Fruit fly (Drosophila melanogaster): Measurements from ENCODE around the gene Oatp33Ea.

DNA sequence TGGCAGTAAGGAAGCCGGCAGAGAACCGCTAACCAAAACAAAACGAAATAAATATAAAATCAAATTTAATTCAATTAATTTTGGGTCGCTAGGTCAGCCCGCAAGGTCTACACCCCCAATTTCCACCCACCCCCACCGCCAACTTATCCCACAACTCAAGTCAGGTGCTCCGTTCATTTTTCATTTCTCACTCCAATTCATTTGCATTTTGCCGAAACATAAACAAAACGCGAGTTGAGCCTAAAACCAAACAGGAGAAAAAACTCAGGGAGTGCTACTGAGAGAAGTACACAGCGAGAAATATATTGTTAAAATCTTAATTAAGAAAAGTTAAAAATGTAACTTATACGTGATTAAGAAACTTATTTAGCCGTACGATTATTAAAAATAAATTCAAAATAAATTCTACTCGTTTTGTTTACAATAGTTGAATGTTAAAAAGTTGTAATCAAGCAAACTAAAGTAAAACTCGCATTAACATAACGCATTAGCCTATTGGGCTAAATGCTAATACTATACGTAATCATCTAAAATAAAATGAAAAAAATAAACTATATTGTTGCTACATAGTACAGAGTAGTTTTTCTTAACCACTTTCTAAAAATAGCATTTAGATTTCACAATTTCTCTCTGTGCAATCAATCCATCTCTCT is 30.1 kb downstream of the Oatp33Ea start:
- TF ChIP-seq CG17385 (GFP tag; optimal IDR thresholded peaks at IDR 0.05) (no peak), cwo (GFP tag; optimal IDR thresholded peaks at IDR 0.05) (no peak), CG4282 (GFP tag; optimal IDR thresholded peaks at IDR 0.05) (no peak), ATbp (GFP tag; optimal IDR thresholded peaks at IDR 0.05) (no peak), Adf1 (GFP tag; IDR thresholded peaks at IDR 0.05) (no peak), CG14050 (GFP tag; IDR thresholded peaks at IDR 0.05) (no peak; the same call in 2 of the 3 replicates), CG10366 (GFP tag; IDR thresholded peaks at IDR 0.05) (no peak)
